Worm (Caenorhabditis elegans) whole organism, L1 larva: Measurements from ENCODE around the gene Y39B6A.41.

Experiments used
- egl-27 ChIP-seq, 2 experiments: fragments of 150-350 bp in 1 of 2; sonication (generic microtip); optimal IDR thresholded peaks; 3 replicates each; lab custom pipeline; 2017 to 2018; ENCODE audit warnings: missing biosample characterization in 2 of 2, missing genetic modification characterization in 2 of 2, missing genetic modification reagents in 2 of 2
- elt-3 ChIP-seq, 6 experiments: fragments of 150-350 bp in 1 of 6; sonication (generic microtip); optimal IDR thresholded peaks; 2 replicates each; lab custom pipeline; 2017 to 2018; ENCODE audit warnings: missing biosample characterization in 6 of 6, missing genetic modification characterization in 6 of 6, inconsistent platforms in 1 of 6
- jun-1 ChIP-seq: fragments of 150-350 bp; optimal IDR thresholded peaks from 2 replicates; lab custom pipeline; 2014; ENCODE audit warnings: missing biosample characterization, missing genetic modification reagents, missing genetic modification characterization
- lin-13 ChIP-seq: fragments of 150-350 bp; optimal IDR thresholded peaks from 2 replicates; lab custom pipeline; 2014; ENCODE audit warnings: missing biosample characterization, missing genetic modification reagents, missing genetic modification characterization
- unc-130 ChIP-seq: fragments of 150-350 bp; optimal IDR thresholded peaks from 2 replicates; lab custom pipeline; 2017; ENCODE audit warnings: missing biosample characterization, missing genetic modification characterization, inconsistent platforms

ce11 chrV:18993535-18993990, 15.8 kb upstream of the Y39B6A.41 start, which contains the start of gene gtf-2F2:
- TF ChIP-seq jun-1 (tag; lab: Kevin White, UChicago): no peak
- no peak for TF ChIP-seq egl-27 (tag; optimal IDR thresholded peaks at IDR 0.05; lab: Kevin White, UChicago)
- no peak for TF ChIP-seq unc-130
- TF ChIP-seq lin-13 (GFP tag; lab: Kevin White, UChicago): no peak
- no peak for TF ChIP-seq elt-3 (tag; optimal IDR thresholded peaks at IDR 0.05; lab: Kevin White, UChicago)
